Worm (Caenorhabditis elegans) whole organism, late embryonic: ENCODE measurements around the gene vps-16.

ENCODE experiments used
- ahr-1 ChIP-seq: sonication (generic microtip); optimal IDR thresholded peaks from 2 replicates; lab custom pipeline; 2016; ENCODE audit warnings: missing genetic modification characterization, missing compliant biosample characterization
- ama-1 ChIP-seq: fragments of 150-350 bp; optimal IDR thresholded peaks from 2 replicates; lab custom pipeline; 2014
- ceh-22 ChIP-seq: sonication (generic microtip); optimal IDR thresholded peaks from 2 replicates; lab custom pipeline; 2017; ENCODE audit warnings: missing biosample characterization, missing genetic modification characterization
- elt-4 ChIP-seq: sonication (generic microtip); optimal IDR thresholded peaks from 2 replicates; lab custom pipeline; 2016; ENCODE audit warnings: missing genetic modification characterization, missing compliant biosample characterization
- lin-11 ChIP-seq: fragments of 200-800 bp; sonication (Bioruptor generic); optimal IDR thresholded peaks from 2 replicates; lab custom pipeline; 2018; ENCODE audit warnings: mild to moderate bottlenecking, missing genetic modification characterization, missing compliant biosample characterization
- madf-2 ChIP-seq: sonication (generic microtip); optimal IDR thresholded peaks from 2 replicates; lab custom pipeline; 2017; ENCODE audit warnings: missing genetic modification characterization, missing compliant biosample characterization
- nfya-1 ChIP-seq: sonication (generic microtip); optimal IDR thresholded peaks from 2 replicates; lab custom pipeline; 2017; ENCODE audit warnings: missing genetic modification characterization, mild to moderate bottlenecking, missing compliant biosample characterization, antibody characterized with exemption, moderate library complexity
- pha-2 ChIP-seq: sonication (generic microtip); optimal IDR thresholded peaks from 2 replicates; lab custom pipeline; 2017; ENCODE audit warnings: mild to moderate bottlenecking, missing genetic modification characterization, missing compliant biosample characterization
- pha-4 ChIP-seq: fragments of 150-350 bp; optimal IDR thresholded peaks from 2 replicates; lab custom pipeline; 2018; ENCODE audit warnings: missing biosample characterization, missing genetic modification reagents, missing genetic modification characterization
- pqm-1 ChIP-seq: sonication (generic microtip); optimal IDR thresholded peaks from 2 replicates; lab custom pipeline; 2016; ENCODE audit warnings: missing genetic modification characterization, missing compliant biosample characterization
- ttx-3 ChIP-seq: sonication (generic microtip); optimal IDR thresholded peaks from 2 replicates; lab custom pipeline; 2016; ENCODE audit warnings: missing genetic modification reagents, missing genetic modification characterization, missing compliant biosample characterization
- zip-5 ChIP-seq: sonication (generic microtip); optimal IDR thresholded peaks from 2 replicates; lab custom pipeline; 2016; ENCODE audit warnings: missing genetic modification characterization, missing compliant biosample characterization

DNA sequence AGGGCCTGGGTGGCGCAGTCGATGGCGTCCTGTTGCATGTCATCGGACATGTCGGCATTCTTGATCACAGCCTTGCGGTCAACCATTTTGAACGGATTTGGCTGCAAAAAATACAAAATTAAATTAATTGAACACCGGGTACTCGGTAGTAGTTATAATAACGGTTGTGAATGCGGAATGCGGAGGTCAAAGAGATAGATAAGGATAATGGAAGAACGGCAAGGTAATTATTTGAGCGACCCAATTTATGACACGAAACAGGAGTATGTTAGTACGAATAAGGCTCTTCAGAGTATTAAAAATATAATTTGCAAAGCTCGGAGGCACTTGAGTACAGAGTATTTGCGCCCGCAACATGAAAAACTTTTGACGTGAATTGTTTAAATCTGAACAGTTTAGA, 30.6 kb downstream of the vps-16 start, which contains the start of gene dlc-1:
- no peak for TF ChIP-seq pqm-1 (tag; lab: Kevin White, UChicago)
- TF ChIP-seq ttx-3 (tag; lab: Kevin White, UChicago) = no peak
- no peak for TF ChIP-seq zip-5 (tag; lab: Kevin White, UChicago)
- TF ChIP-seq pha-2 (tag; lab: Kevin White, UChicago) = no peak
- TF ChIP-seq ama-1 = no peak
- no peak for TF ChIP-seq lin-11
- no peak for TF ChIP-seq ceh-22 (tag; lab: Kevin White, UChicago)
- TF ChIP-seq pha-4 (tag; lab: Kevin White, UChicago) = no peak
- no peak for TF ChIP-seq ahr-1 (tag; lab: Kevin White, UChicago)
- no peak for TF ChIP-seq madf-2
- no peak for TF ChIP-seq nfya-1
- TF ChIP-seq elt-4 (tag; lab: Kevin White, UChicago) = no peak
